Worm (Caenorhabditis elegans): Measurements from ENCODE around the gene nova-1.
"Not testable (repeated sequence)": the region's sequence is repeated elsewhere in the genome, so short reads cannot be mapped to it uniquely, and the experiment has no call there.

Gene nova-1

ce11 chrV:18085150-18085833, 3.5 kb upstream of the nova-1 start, which contains the start of gene fbxa-106:
TSS of gene fbxa-106 (minus strand) at chrV:18085200.
- no peak for TF ChIP-seq W03F9.2 (tag; optimal IDR thresholded peaks at IDR 0.05)
- TF ChIP-seq him-1 (tag; optimal IDR thresholded peaks at IDR 0.05): no peak

- TF ChIP-seq dao-5 (tag; optimal IDR thresholded peaks at IDR 0.05): no peak
- peak; percentile 6 for TF ChIP-seq W03F9.2 (tag; optimal IDR thresholded peaks at IDR 0.05)
- TF ChIP-seq him-1 (tag; optimal IDR thresholded peaks at IDR 0.05): peak; percentile 2
These were observed 2.6 kb downstream of the nova-1 start for ce11 chrV:18079163-18079562.

- TF ChIP-seq W03F9.2 (tag; optimal IDR thresholded peaks at IDR 0.05) (no peak), him-1 (tag; optimal IDR thresholded peaks at IDR 0.05) (no peak), dao-5 (tag; optimal IDR thresholded peaks at IDR 0.05) (no peak)
These were observed 15.4 kb downstream of the nova-1 start, which contains the start of gene Y59A8B.8 for ce11 chrV:18066257-18066783. TSS of gene Y59A8B.8 (minus strand) at chrV:18066307.

- not testable (repeated sequence) for TF ChIP-seq dao-5, W03F9.2, him-1 (tag; optimal IDR thresholded peaks at IDR 0.05)
These were observed 26.3 kb downstream of the nova-1 start, which contains the start of the genes Y59A8B.25 and ebp-3 for ce11 chrV:18055297-18056019. TSS of gene Y59A8B.25 (minus strand) at chrV:18055397. TSS of gene ebp-3 (plus strand) at chrV:18055969.

- TF ChIP-seq him-1 (tag; optimal IDR thresholded peaks at IDR 0.05) (no peak), W03F9.2 (tag; optimal IDR thresholded peaks at IDR 0.05) (no peak), dao-5 (tag; optimal IDR thresholded peaks at IDR 0.05) (no peak)
These were observed 38.5 kb downstream of the nova-1 start, which contains the start of gene ebp-1 for ce11 chrV:18043271-18043670. TSS of gene ebp-1 (plus strand) at chrV:18043571.

- TF ChIP-seq dao-5 (tag; optimal IDR thresholded peaks at IDR 0.05): no peak
- TF ChIP-seq W03F9.2 (tag; optimal IDR thresholded peaks at IDR 0.05): no peak
- no peak for TF ChIP-seq him-1 (tag; optimal IDR thresholded peaks at IDR 0.05)
These were observed 59.6 kb downstream of the nova-1 start, which contains the start of gene prp-6 for ce11 chrV:18022179-18022578. TSS of gene prp-6 (plus strand) at chrV:18022479.

- TF ChIP-seq dao-5 (tag; optimal IDR thresholded peaks at IDR 0.05): no peak
- TF ChIP-seq him-1 (tag; optimal IDR thresholded peaks at IDR 0.05): no peak
- no peak for TF ChIP-seq W03F9.2 (tag; optimal IDR thresholded peaks at IDR 0.05)
These were observed 60.3 kb downstream of the nova-1 start for ce11 chrV:18021464-18021863.

Measured in whole organism, L4/young adult.